Worm (Caenorhabditis elegans) whole organism, mixed stage, embryonic: ENCODE measurements around the gene C30G7.4.

Experiments
- bed-3 ChIP-seq: fragments of 200-800 bp; sonication (Bioruptor generic); optimal IDR thresholded peaks from 3 replicates; lab custom pipeline; 2018; ENCODE audit warnings: mild to moderate bottlenecking, missing genetic modification characterization, moderate library complexity, missing compliant biosample characterization
- blmp-1 ChIP-seq: fragments of 150-350 bp; optimal IDR thresholded peaks from 2 replicates; lab custom pipeline; 2014; ENCODE audit warnings: missing biosample characterization, missing genetic modification characterization
- ceh-39 ChIP-seq: fragments of 150-350 bp; optimal IDR thresholded peaks from 2 replicates; lab custom pipeline; 2014; ENCODE audit warnings: missing biosample characterization, missing genetic modification characterization
- ceh-43 ChIP-seq: fragments of 200-800 bp; sonication (Bioruptor generic); optimal IDR thresholded peaks from 2 replicates; lab custom pipeline; 2018; ENCODE audit warnings: mild to moderate bottlenecking, missing genetic modification characterization, moderate library complexity, missing compliant biosample characterization
- ces-1 ChIP-seq: fragments of 150-350 bp; optimal IDR thresholded peaks from 2 replicates; lab custom pipeline; 2014; ENCODE audit warnings: missing biosample characterization, missing genetic modification reagents, missing genetic modification characterization
- drap-1 ChIP-seq: fragments of 200-800 bp; sonication (Bioruptor generic); optimal IDR thresholded peaks from 3 replicates; lab custom pipeline; 2018; ENCODE audit warnings: mild to moderate bottlenecking, missing genetic modification characterization, missing compliant biosample characterization
- elt-1 ChIP-seq: sonication (generic microtip); optimal IDR thresholded peaks from 2 replicates; lab custom pipeline; 2017; ENCODE audit warnings: missing genetic modification characterization, mild to moderate bottlenecking, missing compliant biosample characterization, antibody characterized with exemption, moderate library complexity, borderline replicate concordance; ENCODE audit not compliant: insufficient read depth
- elt-3 ChIP-seq: fragments of 150-350 bp; optimal IDR thresholded peaks from 2 replicates; lab custom pipeline; 2014; ENCODE audit warnings: missing biosample characterization, missing genetic modification characterization
- flh-1 ChIP-seq: fragments of 200-800 bp; sonication (Bioruptor generic); optimal IDR thresholded peaks from 2 replicates; lab custom pipeline; 2018; ENCODE audit warnings: mild to moderate bottlenecking, missing genetic modification characterization, moderate library complexity, missing compliant biosample characterization
- ham-2 ChIP-seq: fragments of 200-800 bp; sonication (Bioruptor generic); optimal IDR thresholded peaks from 2 replicates; lab custom pipeline; 2018; ENCODE audit warnings: mild to moderate bottlenecking, missing genetic modification characterization, missing compliant biosample characterization
- hlh-1 ChIP-seq: fragments of 150-350 bp; optimal IDR thresholded peaks from 2 replicates; lab custom pipeline; 2014; ENCODE audit warnings: missing biosample characterization, missing genetic modification reagents, missing genetic modification characterization
- lin-13 ChIP-seq: fragments of 150-350 bp; optimal IDR thresholded peaks from 2 replicates; lab custom pipeline; 2014; ENCODE audit warnings: missing biosample characterization, missing genetic modification characterization
- lin-32 ChIP-seq: fragments of 200-800 bp; sonication (Bioruptor generic); optimal IDR thresholded peaks from 2 replicates; lab custom pipeline; 2018; ENCODE audit warnings: mild to moderate bottlenecking, missing genetic modification characterization, missing compliant biosample characterization
- lsy-2 ChIP-seq: fragments of 150-350 bp; optimal IDR thresholded peaks from 2 replicates; lab custom pipeline; 2014; ENCODE audit warnings: missing biosample characterization, missing genetic modification characterization
- mab-5 ChIP-seq: fragments of 150-350 bp; optimal IDR thresholded peaks from 2 replicates; lab custom pipeline; 2014; ENCODE audit warnings: missing biosample characterization, missing genetic modification characterization
- mep-1 ChIP-seq: fragments of 150-350 bp; optimal IDR thresholded peaks from 2 replicates; lab custom pipeline; 2017; ENCODE audit warnings: missing biosample characterization, missing genetic modification reagents, missing genetic modification characterization, inconsistent platforms
- mls-2 ChIP-seq: sonication (generic microtip); optimal IDR thresholded peaks from 2 replicates; lab custom pipeline; 2016; ENCODE audit warnings: mild to moderate bottlenecking, missing genetic modification characterization, moderate library complexity, missing compliant biosample characterization
- nhr-2 ChIP-seq: fragments of 150-350 bp; optimal IDR thresholded peaks from 2 replicates; lab custom pipeline; 2014; ENCODE audit warnings: missing biosample characterization, missing genetic modification characterization
- nhr-237 ChIP-seq: fragments of 150-350 bp; optimal IDR thresholded peaks from 2 replicates; lab custom pipeline; 2014; ENCODE audit warnings: missing biosample characterization, missing genetic modification characterization
- pha-4 ChIP-seq: fragments of 150-350 bp; optimal IDR thresholded peaks from 2 replicates; lab custom pipeline; 2018; ENCODE audit warnings: missing biosample characterization, missing genetic modification reagents, missing genetic modification characterization
- sem-2 ChIP-seq: fragments of 200-800 bp; sonication (Bioruptor generic); optimal IDR thresholded peaks from 2 replicates; lab custom pipeline; 2018; ENCODE audit warnings: mild to moderate bottlenecking, missing genetic modification characterization, missing compliant biosample characterization
- snpc-4 ChIP-seq: fragments of 150-350 bp; optimal IDR thresholded peaks from 2 replicates; lab custom pipeline; 2014; ENCODE audit warnings: missing biosample characterization, missing genetic modification characterization
- sptf-1 ChIP-seq: sonication (generic microtip); optimal IDR thresholded peaks from 2 replicates; lab custom pipeline; 2017; ENCODE audit warnings: mild to moderate bottlenecking, missing genetic modification characterization, moderate library complexity, missing compliant biosample characterization
- tbx-8 ChIP-seq: fragments of 200-800 bp; sonication (Bioruptor generic); optimal IDR thresholded peaks from 2 replicates; lab custom pipeline; 2018; ENCODE audit warnings: mild to moderate bottlenecking, missing genetic modification characterization, moderate library complexity, missing compliant biosample characterization
- unc-120 ChIP-seq: sonication (generic microtip); optimal IDR thresholded peaks from 2 replicates; lab custom pipeline; 2017; ENCODE audit warnings: missing genetic modification characterization, missing compliant biosample characterization; ENCODE audit not compliant: poor library complexity, severe bottlenecking
- unc-39 ChIP-seq: fragments of 150-350 bp; optimal IDR thresholded peaks from 2 replicates; lab custom pipeline; 2014; ENCODE audit warnings: missing biosample characterization, missing genetic modification characterization
- unc-62 ChIP-seq: fragments of 150-350 bp; optimal IDR thresholded peaks from 2 replicates; lab custom pipeline; 2014; ENCODE audit warnings: missing biosample characterization, missing genetic modification reagents, missing genetic modification characterization
- ztf-11 ChIP-seq: fragments of 150-350 bp; optimal IDR thresholded peaks from 2 replicates; lab custom pipeline; 2014; ENCODE audit warnings: missing biosample characterization, missing genetic modification characterization

The C30G7.4 gene

ce11 chrV:14984593-14984992, 37.7 kb upstream of the C30G7.4 start, which contains the start of gene F02D8.4:
F02D8.4 (plus strand) TSS chrV:14984893.
- TF ChIP-seq blmp-1 (tag; lab: Kevin White, UChicago) (no peak), ces-1 (GFP tag; lab: Kevin White, UChicago) (no peak), sem-2 (GFP tag; lab: Kevin White, UChicago) (no peak), ceh-39 (tag; lab: Kevin White, UChicago) (no peak), elt-1 (tag; lab: Kevin White, UChicago) (no peak), snpc-4 (no peak), unc-120 (no peak), drap-1 (GFP tag; lab: Kevin White, UChicago) (no peak), mls-2 (tag; lab: Kevin White, UChicago) (no peak), hlh-1 (no peak), ztf-11 (tag; lab: Kevin White, UChicago) (no peak), nhr-2 (tag; lab: Kevin White, UChicago) (no peak), sptf-1 (tag; lab: Kevin White, UChicago) (no peak), lin-32 (no peak)

- TF ChIP-seq sptf-1 (tag; lab: Kevin White, UChicago) = no peak
- no peak for TF ChIP-seq lsy-2 (tag; lab: Kevin White, UChicago)
- TF ChIP-seq elt-1 (tag; lab: Kevin White, UChicago) = no peak
- TF ChIP-seq ham-2 (GFP tag; lab: Kevin White, UChicago) = no peak
- TF ChIP-seq drap-1 (GFP tag; lab: Kevin White, UChicago) = no peak
- no peak for TF ChIP-seq ztf-11 (tag; lab: Kevin White, UChicago)
- no peak for TF ChIP-seq blmp-1 (tag; lab: Kevin White, UChicago)
- TF ChIP-seq unc-39 (tag; lab: Kevin White, UChicago) = no peak
- no peak for TF ChIP-seq elt-3 (tag; lab: Kevin White, UChicago)
- TF ChIP-seq unc-62 (GFP tag; lab: Kevin White, UChicago) = no peak
- no peak for TF ChIP-seq tbx-8 (GFP tag; lab: Kevin White, UChicago)
- TF ChIP-seq ces-1 (GFP tag; lab: Kevin White, UChicago) = no peak
- TF ChIP-seq bed-3 = no peak
- no peak for TF ChIP-seq lin-13
- TF ChIP-seq ceh-43 (GFP tag; lab: Kevin White, UChicago) = no peak
- no peak for TF ChIP-seq flh-1 (GFP tag; lab: Kevin White, UChicago)
- TF ChIP-seq pha-4 (tag; lab: Kevin White, UChicago) = no peak
- no peak for TF ChIP-seq unc-120
Measured at ce11 chrV:14979937-14980336, 33.0 kb upstream of the C30G7.4 start, which contains the start of gene xbx-1. xbx-1 (plus strand) TSS chrV:14980237.

- TF ChIP-seq lsy-2 (tag; lab: Kevin White, UChicago) (no peak), nhr-237 (tag; lab: Kevin White, UChicago) (no peak), ceh-43 (GFP tag; lab: Kevin White, UChicago) (no peak), sptf-1 (tag; lab: Kevin White, UChicago) (no peak), mls-2 (tag; lab: Kevin White, UChicago) (no peak), blmp-1 (tag; lab: Kevin White, UChicago) (no peak)
Measured at ce11 chrV:14978205-14978751, 31.4 kb upstream of the C30G7.4 start, which contains the start of the genes grd-12 and F02D8.1. grd-12 (plus strand) TSS chrV:14978505. F02D8.1 (minus strand) TSS chrV:14978701.

ce11 chrV:14971136-14971535, 24.2 kb upstream of the C30G7.4 start, which contains the start of gene nlp-59:
nlp-59 (plus strand) TSS chrV:14971436.
- TF ChIP-seq sptf-1 (tag; lab: Kevin White, UChicago) (no peak), lin-32 (no peak), ham-2 (GFP tag; lab: Kevin White, UChicago) (no peak), bed-3 (no peak), mab-5 (tag; lab: Kevin White, UChicago) (no peak), ceh-39 (tag; lab: Kevin White, UChicago) (no peak), lsy-2 (tag; lab: Kevin White, UChicago) (no peak), mep-1 (tag; lab: Kevin White, UChicago) (no peak)

ce11 chrV:14955676-14956075, 8.8 kb upstream of the C30G7.4 start, which contains the start of gene F02D8.9:
F02D8.9 (minus strand) TSS chrV:14955776.
- TF ChIP-seq ceh-39 (tag; lab: Kevin White, UChicago) (no peak), ham-2 (GFP tag; lab: Kevin White, UChicago) (no peak), snpc-4 (no peak), flh-1 (GFP tag; lab: Kevin White, UChicago) (no peak), unc-39 (tag; lab: Kevin White, UChicago) (no peak)
